Fruit fly (Drosophila melanogaster) whole organism, embryonic: ENCODE results near the gene nudC.

Experiments used
- Antp ChIP-seq: fragments of 200-800 bp; sonication (Bioruptor generic); optimal IDR thresholded peaks from 3 replicates; lab custom pipeline; 2016; ENCODE audit warnings: missing biosample characterization, missing genetic modification characterization
- Asciz ChIP-seq: fragments of 200-800 bp; sonication (Bioruptor generic); optimal IDR thresholded peaks from 2 replicates; lab custom pipeline; 2017; ENCODE audit warnings: missing biosample characterization, mild to moderate bottlenecking, missing genetic modification characterization, missing genetic modification reagents
- Blimp-1 ChIP-seq: fragments of 200-800 bp; sonication (Bioruptor generic); optimal IDR thresholded peaks from 3 replicates; lab custom pipeline; 2018; ENCODE audit warnings: missing biosample characterization, missing genetic modification characterization, mild to moderate bottlenecking, moderate library complexity, missing genetic modification reagents
- CG10267 ChIP-seq: fragments of 200-800 bp; sonication (Bioruptor generic); optimal IDR thresholded peaks from 2 replicates; lab custom pipeline; 2018; ENCODE audit warnings: missing biosample characterization, mild to moderate bottlenecking, missing genetic modification characterization, moderate library complexity
- CG12071 ChIP-seq: fragments of 200-800 bp; sonication (Bioruptor generic); optimal IDR thresholded peaks from 3 replicates; lab custom pipeline; 2018; ENCODE audit warnings: missing biosample characterization, mild to moderate bottlenecking, missing genetic modification characterization
- CG13424 ChIP-seq: fragments of 200-800 bp; sonication (Bioruptor generic); optimal IDR thresholded peaks from 2 replicates; lab custom pipeline; 2019; ENCODE audit warnings: missing biosample characterization, mild to moderate bottlenecking, missing genetic modification characterization, moderate library complexity
- CG15601 ChIP-seq: fragments of 200-800 bp; sonication (Bioruptor generic); optimal IDR thresholded peaks from 3 replicates; lab custom pipeline; 2019; ENCODE audit warnings: missing biosample characterization, mild to moderate bottlenecking, missing genetic modification characterization, moderate library complexity
- CG16779 ChIP-seq: fragments of 200-800 bp; sonication (Bioruptor generic); IDR thresholded peaks from 2 replicates; pipeline ENCODE4 v1.3.6; 2022; ENCODE audit warnings: missing biosample characterization, missing genetic modification characterization
- CG16863 ChIP-seq: fragments of 200-800 bp; sonication (Bioruptor generic); optimal IDR thresholded peaks from 3 replicates; lab custom pipeline; 2016; ENCODE audit warnings: missing biosample characterization, missing genetic modification characterization
- CG17328 ChIP-seq: fragments of 200-800 bp; sonication (Bioruptor generic); IDR thresholded peaks from 2 replicates; pipeline ENCODE4 v1.3.6; 2022; ENCODE audit warnings: missing biosample characterization, missing genetic modification characterization
- CG17568 ChIP-seq: fragments of 200-800 bp; sonication (Bioruptor generic); optimal IDR thresholded peaks from 2 replicates; lab custom pipeline; 2018; ENCODE audit warnings: missing biosample characterization, mild to moderate bottlenecking, missing genetic modification characterization, moderate library complexity
- CG18619 ChIP-seq: fragments of 200-800 bp; sonication (Bioruptor generic); optimal IDR thresholded peaks from 3 replicates; lab custom pipeline; 2017; ENCODE audit warnings: missing biosample characterization, mild to moderate bottlenecking, missing genetic modification characterization
- CG32532 ChIP-seq: fragments of 200-800 bp; sonication (Bioruptor generic); IDR thresholded peaks from 2 replicates; pipeline ENCODE4 v1.3.6; 2022; ENCODE audit warnings: missing biosample characterization, missing genetic modification characterization
- CG4424 ChIP-seq: fragments of 200-800 bp; sonication (Bioruptor generic); optimal IDR thresholded peaks from 3 replicates; lab custom pipeline; 2016; ENCODE audit warnings: missing biosample characterization, missing genetic modification characterization
- CG7786 ChIP-seq: fragments of 200-800 bp; sonication (Bioruptor generic); optimal IDR thresholded peaks from 2 replicates; lab custom pipeline; 2016; ENCODE audit warnings: missing biosample characterization, missing genetic modification characterization
- CG8359 ChIP-seq: fragments of 200-800 bp; sonication (Bioruptor generic); optimal IDR thresholded peaks from 2 replicates; lab custom pipeline; 2017; ENCODE audit warnings: missing biosample characterization, mild to moderate bottlenecking, missing genetic modification characterization, borderline replicate concordance
- CG9797 ChIP-seq: fragments of 200-800 bp; sonication (Bioruptor generic); optimal IDR thresholded peaks from 3 replicates; lab custom pipeline; 2018; ENCODE audit warnings: missing biosample characterization, mild to moderate bottlenecking, missing genetic modification characterization
- D19A ChIP-seq: fragments of 200-800 bp; optimal IDR thresholded peaks from 3 replicates; lab custom pipeline; 2019; ENCODE audit warnings: missing biosample characterization, mild to moderate bottlenecking, missing genetic modification characterization, moderate library complexity
- Dip3 ChIP-seq: fragments of 200-800 bp; sonication (Bioruptor generic); optimal IDR thresholded peaks from 3 replicates; lab custom pipeline; 2016; ENCODE audit warnings: missing biosample characterization, missing genetic modification characterization
- Dll ChIP-seq: fragments of 200-800 bp; sonication (Bioruptor generic); IDR thresholded peaks from 4 replicates; pipeline ENCODE4 v1.3.6; 2022; ENCODE audit warnings: missing biosample characterization, missing genetic modification characterization; ENCODE audit not compliant: partially characterized antibody
- Dref ChIP-seq: fragments of 200-800 bp; sonication (Bioruptor generic); IDR thresholded peaks from 2 replicates; pipeline ENCODE4 v1.3.6; 2022; ENCODE audit warnings: missing biosample characterization, missing genetic modification characterization
- Eip74EF ChIP-seq, 2 experiments: fragments of 200-800 bp in 1 of 2; fragments of >200 bp in 1 of 2; sonication (Bioruptor generic) in 1 of 2; optimal IDR thresholded peaks; 2 replicates each; lab custom pipeline; 2017 to 2019; ENCODE audit warnings: missing biosample characterization in 2 of 2, missing genetic modification characterization in 2 of 2, mild to moderate bottlenecking in 1 of 2, moderate library complexity in 1 of 2
- Ets65A ChIP-seq: fragments of 200-800 bp; sonication (Bioruptor generic); peaks from one replicate; lab custom pipeline; 2016; ENCODE audit warnings: missing biosample characterization, missing genetic modification characterization
- HmgZ ChIP-seq: fragments of 200-800 bp; sonication (Bioruptor generic); optimal IDR thresholded peaks from 2 replicates; lab custom pipeline; 2018; ENCODE audit warnings: missing biosample characterization, mild to moderate bottlenecking, missing genetic modification characterization
- Hmx ChIP-seq: fragments of 200-800 bp; sonication (Bioruptor generic); optimal IDR thresholded peaks from 2 replicates; lab custom pipeline; 2016; ENCODE audit warnings: missing biosample characterization, missing genetic modification characterization
- Kr ChIP-seq: fragments of 200-800 bp; sonication (Bioruptor generic); optimal IDR thresholded peaks from 2 replicates; lab custom pipeline; 2017; ENCODE audit warnings: missing biosample characterization, mild to moderate bottlenecking, missing genetic modification characterization
- Med ChIP-seq: fragments of 200-800 bp; sonication (Bioruptor generic); peaks from one replicate; lab custom pipeline; 2016; ENCODE audit warnings: missing biosample characterization, missing genetic modification characterization, mild to moderate bottlenecking, inconsistent platforms, moderate library complexity
- Stat92E ChIP-seq, 3 experiments: fragments of >200 bp in 2 of 3; fragments of 200-800 bp in 1 of 3; sonication (Bioruptor generic) in 1 of 3; optimal IDR thresholded peaks; 2 replicates each; lab custom pipeline; 2017 to 2019; ENCODE audit warnings: missing biosample characterization in 3 of 3, missing genetic modification characterization in 3 of 3, mild to moderate bottlenecking in 1 of 3, moderate library complexity in 1 of 3
- amos ChIP-seq: fragments of 200-800 bp; sonication (Bioruptor generic); IDR thresholded peaks from 2 replicates; pipeline ENCODE4 v1.3.6; 2022; ENCODE audit warnings: missing biosample characterization, missing genetic modification characterization; ENCODE audit not compliant: partially characterized antibody
- bbx ChIP-seq: fragments of 200-800 bp; sonication (Bioruptor generic); IDR thresholded peaks from 2 replicates; pipeline ENCODE4 v1.3.6; 2022; ENCODE audit warnings: missing biosample characterization, missing genetic modification characterization; ENCODE audit not compliant: partially characterized antibody
- bigmax ChIP-seq: fragments of 200-800 bp; sonication (Bioruptor generic); optimal IDR thresholded peaks from 2 replicates; lab custom pipeline; 2018; ENCODE audit warnings: missing biosample characterization, mild to moderate bottlenecking, missing genetic modification characterization
- bsh ChIP-seq, 2 experiments: fragments of 200-800 bp; sonication (Bioruptor generic); optimal IDR thresholded peaks; 2 replicates each; lab custom pipeline; 2017 to 2018; ENCODE audit warnings: mild to moderate bottlenecking in 2 of 2, missing biosample characterization in 2 of 2, missing genetic modification characterization in 2 of 2, moderate library complexity in 1 of 2
- btn ChIP-seq: fragments of 200-800 bp; sonication (Bioruptor generic); optimal IDR thresholded peaks from 2 replicates; lab custom pipeline; 2016; ENCODE audit warnings: missing biosample characterization, missing genetic modification characterization
- chn ChIP-seq: fragments of 200-800 bp; sonication (Bioruptor generic); optimal IDR thresholded peaks from 2 replicates; lab custom pipeline; 2016; ENCODE audit warnings: missing biosample characterization, missing genetic modification characterization
- croc ChIP-seq: fragments of 200-800 bp; sonication (Bioruptor generic); conservative IDR thresholded peaks from 3 replicates; pipeline ENCODE4 v1.3.6; 2022; ENCODE audit warnings: missing biosample characterization, missing genetic modification characterization
- dimm ChIP-seq: fragments of 200-800 bp; sonication (Bioruptor generic); IDR thresholded peaks from 2 replicates; pipeline ENCODE4 v1.3.6; 2022; ENCODE audit warnings: missing biosample characterization, missing genetic modification characterization
- dm ChIP-seq: fragments of 200-800 bp; sonication (Bioruptor generic); optimal IDR thresholded peaks from 3 replicates; lab custom pipeline; 2016; ENCODE audit warnings: missing biosample characterization, missing genetic modification characterization
- dmrt99B ChIP-seq: fragments of 200-800 bp; sonication (Bioruptor generic); optimal IDR thresholded peaks from 2 replicates; lab custom pipeline; 2018; ENCODE audit warnings: missing biosample characterization, mild to moderate bottlenecking, missing genetic modification characterization, moderate library complexity
- fd64A ChIP-seq: fragments of 200-800 bp; sonication (Bioruptor generic); optimal IDR thresholded peaks from 3 replicates; lab custom pipeline; 2018; ENCODE audit warnings: missing biosample characterization, mild to moderate bottlenecking, missing genetic modification characterization
- gfzf ChIP-seq: fragments of 200-800 bp; sonication (Bioruptor generic); optimal IDR thresholded peaks from 2 replicates; lab custom pipeline; 2016; ENCODE audit warnings: missing biosample characterization, mild to moderate bottlenecking, missing genetic modification characterization, moderate library complexity
- grau ChIP-seq: fragments of 200-800 bp; optimal IDR thresholded peaks from 3 replicates; lab custom pipeline; 2019; ENCODE audit warnings: missing biosample characterization, mild to moderate bottlenecking, missing genetic modification characterization, moderate library complexity
- insv ChIP-seq, 2 experiments: fragments of 200-800 bp; sonication (Bioruptor generic); optimal IDR thresholded peaks; 3 replicates each; lab custom pipeline; 2016 to 2018; ENCODE audit warnings: missing biosample characterization in 2 of 2, missing genetic modification characterization in 2 of 2
- knrl ChIP-seq: fragments of 200-800 bp; sonication (Bioruptor generic); IDR thresholded peaks from 3 replicates; pipeline ENCODE4 v1.3.6; 2022; ENCODE audit warnings: missing biosample characterization, missing genetic modification characterization; ENCODE audit not compliant: partially characterized antibody
- lov ChIP-seq, 2 experiments: fragments of 200-800 bp in 1 of 2; fragments of >200 bp in 1 of 2; sonication (Bioruptor generic) in 1 of 2; IDR thresholded peaks in 1 of 2; optimal IDR thresholded peaks in 1 of 2; 2 replicates in 1 of 2; 3 replicates in 1 of 2; pipeline versions ENCODE4 v1.3.6 to Lab custom; 2017 to 2022; ENCODE audit warnings: missing biosample characterization in 1 of 2, missing genetic modification characterization in 1 of 2
- pum ChIP-seq: fragments of 200-800 bp; sonication (Bioruptor generic); optimal IDR thresholded peaks from 2 replicates; lab custom pipeline; 2016; ENCODE audit warnings: missing biosample characterization, missing genetic modification characterization
- row ChIP-seq: fragments of 200-800 bp; sonication (Bioruptor generic); IDR thresholded peaks from 3 replicates; pipeline ENCODE4 v1.3.6; 2022; ENCODE audit warnings: missing biosample characterization, missing genetic modification characterization
- scrt ChIP-seq: fragments of 200-800 bp; sonication (Bioruptor generic); optimal IDR thresholded peaks from 2 replicates; lab custom pipeline; 2018; ENCODE audit warnings: missing biosample characterization, mild to moderate bottlenecking, missing genetic modification characterization, moderate library complexity
- sisA ChIP-seq: fragments of 200-800 bp; sonication (Bioruptor generic); IDR thresholded peaks from 2 replicates; pipeline ENCODE4 v1.3.6; 2022; ENCODE audit warnings: missing biosample characterization, missing genetic modification characterization
- slbo ChIP-seq: fragments of 200-800 bp; sonication (Bioruptor generic); IDR thresholded peaks from 2 replicates; pipeline ENCODE4 v1.3.6; 2022; ENCODE audit warnings: missing biosample characterization, missing genetic modification characterization

Gene nudC

DNA sequence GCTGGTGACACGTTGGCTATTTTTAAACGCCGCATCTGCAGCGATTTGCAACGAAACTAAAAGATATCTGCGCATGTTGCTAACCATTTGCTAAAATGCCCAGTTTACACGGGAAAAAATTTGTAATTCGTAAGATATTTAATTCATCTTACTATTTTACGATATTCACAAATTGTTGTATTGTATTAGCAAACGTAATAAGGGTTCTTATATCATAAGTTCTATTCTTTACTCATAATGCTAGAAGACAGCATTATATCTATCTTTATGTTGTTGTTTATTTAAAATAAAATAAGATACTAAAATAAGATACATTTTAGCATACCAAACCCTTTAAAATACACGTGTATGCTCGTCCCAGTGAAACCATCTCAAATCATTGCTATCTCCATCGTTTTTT is 45.3 kb upstream of the nudC start:
- TF ChIP-seq amos (GFP tag; lab: Robert Waterston, UW) (no peak), sisA (GFP tag; lab: Robert Waterston, UW) (no peak), CG7786 (GFP tag; lab: Kevin White, UChicago) (no peak), CG13424 (tag; lab: Kevin White, UChicago) (no peak), CG10267 (tag; lab: Kevin White, UChicago) (no peak), fd64A (GFP tag; lab: Kevin White, UChicago) (no peak), CG17328 (no peak), insv (GFP tag; optimal IDR thresholded peaks at IDR 0.05; lab: Kevin White, UChicago) (no peak), gfzf (GFP tag; lab: Kevin White, UChicago) (no peak), scrt (GFP tag; lab: Kevin White, UChicago) (no peak), Kr (GFP tag; lab: Kevin White, UChicago) (no peak), Dref (GFP tag; lab: Robert Waterston, UW) (no peak), Dll (GFP tag; lab: Robert Waterston, UW) (no peak), Dip3 (GFP tag; lab: Kevin White, UChicago) (no peak), dimm (GFP tag; lab: Robert Waterston, UW) (no peak), slbo (GFP tag; lab: Robert Waterston, UW) (no peak)

dm6 chr3L:16760274-16760673 is 44.5 kb upstream of the nudC start:
- TF ChIP-seq HmgZ (tag; lab: Kevin White, UChicago): no peak
- peak; percentile 23 for TF ChIP-seq CG17568
- peak; percentile 39 for TF ChIP-seq D19A (tag; lab: Kevin White, UChicago)
- peak; percentile 39 for TF ChIP-seq CG16863 (GFP tag; lab: Kevin White, UChicago)
- TF ChIP-seq CG12071 (GFP tag; lab: Kevin White, UChicago): peak; percentile 18
- peak; percentile 57 for TF ChIP-seq dmrt99B
- peak; percentile 4 for TF ChIP-seq CG18619 (GFP tag; lab: Kevin White, UChicago)
- peak; percentile 60 for TF ChIP-seq CG15601 (tag; lab: Kevin White, UChicago)
- no peak for TF ChIP-seq bbx (GFP tag; lab: Robert Waterston, UW)
- TF ChIP-seq pum (GFP tag; lab: Kevin White, UChicago): peak; percentile 31
- peak; percentile 45 for TF ChIP-seq chn (GFP tag; lab: Kevin White, UChicago)
- TF ChIP-seq Stat92E (GFP tag; optimal IDR thresholded peaks at IDR 0.05; lab: Kevin White, UChicago): no peak
- peak; percentile 10 for TF ChIP-seq dm (GFP tag; lab: Kevin White, UChicago)
- TF ChIP-seq Med: peak; percentile 77
- peak; percentile 70 for TF ChIP-seq Blimp-1 (GFP tag; lab: Kevin White, UChicago)
- TF ChIP-seq CG16779: no peak
- TF ChIP-seq croc (GFP tag; lab: Robert Waterston, UW): no peak; the same call in 2 of the 3 replicates
- no peak for TF ChIP-seq knrl (GFP tag; lab: Robert Waterston, UW)
- TF ChIP-seq Ets65A (GFP tag; lab: Kevin White, UChicago): peak; percentile 92
- TF ChIP-seq CG4424: peak; percentile 35
- no peak for TF ChIP-seq lov (optimal IDR thresholded peaks at IDR 0.05; lab: Kevin White, UChicago)
- TF ChIP-seq lov (GFP tag; IDR thresholded peaks at IDR 0.05; lab: Robert Waterston, UW): no peak
- peak in 1 of 2 experiments; percentile 81 for TF ChIP-seq bsh (GFP tag; optimal IDR thresholded peaks at IDR 0.05; lab: Kevin White, UChicago)
- peak; percentile 44 for TF ChIP-seq grau (tag; lab: Kevin White, UChicago)
- peak; percentile 67 for TF ChIP-seq row (GFP tag; lab: Robert Waterston, UW)
- no peak for TF ChIP-seq btn (GFP tag; lab: Kevin White, UChicago)
- TF ChIP-seq Antp (GFP tag; lab: Kevin White, UChicago): peak; percentile 25
- peak in 1 of 2 experiments; percentile 1 for TF ChIP-seq Eip74EF (GFP tag; optimal IDR thresholded peaks at IDR 0.05; lab: Kevin White, UChicago)
- TF ChIP-seq Hmx (GFP tag; lab: Kevin White, UChicago): no peak
- TF ChIP-seq bigmax: no peak
- no peak for TF ChIP-seq CG9797 (GFP tag; lab: Kevin White, UChicago)
- TF ChIP-seq CG8359 (GFP tag; lab: Kevin White, UChicago): no peak
- TF ChIP-seq Asciz: no peak
- no peak for TF ChIP-seq CG32532
